Worm (Caenorhabditis elegans) whole organism, L2 larva: ENCODE results near the gene hex-2.

Experiments
- C34F6.9 ChIP-seq: fragments of 150-350 bp; optimal IDR thresholded peaks from 2 replicates; lab custom pipeline; 2014; ENCODE audit warnings: missing biosample characterization, missing genetic modification characterization
- F13H6.1 ChIP-seq: sonication (generic microtip); optimal IDR thresholded peaks from 2 replicates; lab custom pipeline; 2016; ENCODE audit warnings: missing genetic modification characterization, missing compliant biosample characterization
- Y55F3AM.14 ChIP-seq: fragments of 200-800 bp; sonication (Bioruptor generic); optimal IDR thresholded peaks from 2 replicates; lab custom pipeline; 2018; ENCODE audit warnings: mild to moderate bottlenecking, missing genetic modification characterization, missing compliant biosample characterization
- blmp-1 ChIP-seq: sonication (generic microtip); optimal IDR thresholded peaks from 2 replicates; lab custom pipeline; 2017; ENCODE audit warnings: missing genetic modification characterization, mild to moderate bottlenecking, missing compliant biosample characterization, antibody characterized with exemption, moderate library complexity; ENCODE audit not compliant: insufficient read depth
- ceh-16 ChIP-seq: fragments of 150-350 bp; optimal IDR thresholded peaks from 2 replicates; lab custom pipeline; 2014; ENCODE audit warnings: missing biosample characterization, missing genetic modification characterization
- ceh-82 ChIP-seq: fragments of 150-350 bp; optimal IDR thresholded peaks from 2 replicates; lab custom pipeline; 2014; ENCODE audit warnings: missing biosample characterization, missing genetic modification characterization
- crh-2 ChIP-seq: sonication (generic microtip); optimal IDR thresholded peaks from 2 replicates; lab custom pipeline; 2017; ENCODE audit warnings: missing biosample characterization, missing genetic modification characterization
- egl-27 ChIP-seq: sonication (generic microtip); optimal IDR thresholded peaks from 3 replicates; lab custom pipeline; 2017; ENCODE audit warnings: missing biosample characterization, missing genetic modification reagents, missing genetic modification characterization
- fos-1 ChIP-seq: fragments of 150-350 bp; optimal IDR thresholded peaks from 2 replicates; lab custom pipeline; 2014; ENCODE audit warnings: missing biosample characterization, missing genetic modification characterization
- gmeb-1 ChIP-seq: fragments of 150-350 bp; optimal IDR thresholded peaks from 2 replicates; lab custom pipeline; 2014; ENCODE audit warnings: missing biosample characterization, missing genetic modification characterization
- lin-11 ChIP-seq: fragments of 150-350 bp; sonication (generic microtip); optimal IDR thresholded peaks from 2 replicates; lab custom pipeline; 2014; ENCODE audit warnings: missing biosample characterization, missing genetic modification characterization, inconsistent platforms, mixed read lengths
- lin-13 ChIP-seq: fragments of 150-350 bp; optimal IDR thresholded peaks from 2 replicates; lab custom pipeline; 2014; ENCODE audit warnings: missing biosample characterization, missing genetic modification reagents, missing genetic modification characterization
- lin-39 ChIP-seq: fragments of 150-350 bp; optimal IDR thresholded peaks from 2 replicates; lab custom pipeline; 2014; ENCODE audit warnings: missing biosample characterization, missing genetic modification reagents, missing genetic modification characterization
- lsy-2 ChIP-seq, 2 experiments: fragments of 150-350 bp in 1 of 2; sonication (generic microtip) in 1 of 2; optimal IDR thresholded peaks; 2 replicates each; lab custom pipeline; 2014 to 2017; ENCODE audit warnings: missing biosample characterization in 2 of 2, missing genetic modification characterization in 2 of 2
- mab-5 ChIP-seq: fragments of 150-350 bp; optimal IDR thresholded peaks from 2 replicates; lab custom pipeline; 2014; ENCODE audit warnings: missing biosample characterization, missing genetic modification characterization
- nhr-11 ChIP-seq: fragments of 150-350 bp; optimal IDR thresholded peaks from 2 replicates; lab custom pipeline; 2014; ENCODE audit warnings: missing biosample characterization, missing genetic modification characterization
- nhr-129 ChIP-seq: fragments of 150-350 bp; optimal IDR thresholded peaks from 2 replicates; lab custom pipeline; 2014; ENCODE audit warnings: missing biosample characterization, missing genetic modification characterization
- nhr-21 ChIP-seq: fragments of 150-350 bp; optimal IDR thresholded peaks from 2 replicates; lab custom pipeline; 2014; ENCODE audit warnings: missing biosample characterization, missing genetic modification characterization
- nhr-23 ChIP-seq: fragments of 150-350 bp; optimal IDR thresholded peaks from 2 replicates; lab custom pipeline; 2014; ENCODE audit warnings: missing biosample characterization, missing genetic modification reagents, missing genetic modification characterization
- nhr-237 ChIP-seq: fragments of 150-350 bp; optimal IDR thresholded peaks from 2 replicates; lab custom pipeline; 2014; ENCODE audit warnings: missing biosample characterization, missing genetic modification characterization
- nhr-25 ChIP-seq: fragments of 150-350 bp; sonication (generic microtip); optimal IDR thresholded peaks from 3 replicates; lab custom pipeline; 2014; ENCODE audit warnings: missing biosample characterization, missing genetic modification characterization
- nhr-77 ChIP-seq: fragments of 150-350 bp; optimal IDR thresholded peaks from 2 replicates; lab custom pipeline; 2014; ENCODE audit warnings: missing biosample characterization, missing genetic modification characterization
- peb-1 ChIP-seq: fragments of 150-350 bp; optimal IDR thresholded peaks from 2 replicates; lab custom pipeline; 2014; ENCODE audit warnings: missing biosample characterization, missing genetic modification characterization
- sem-4 ChIP-seq: fragments of 150-350 bp; optimal IDR thresholded peaks from 2 replicates; lab custom pipeline; 2014; ENCODE audit warnings: missing biosample characterization, missing genetic modification reagents, missing genetic modification characterization
- skn-1 ChIP-seq: sonication (generic microtip); optimal IDR thresholded peaks from 2 replicates; lab custom pipeline; 2017; ENCODE audit warnings: missing biosample characterization, missing genetic modification characterization
- sma-3 ChIP-seq: sonication (generic microtip); optimal IDR thresholded peaks from 2 replicates; lab custom pipeline; 2016; ENCODE audit warnings: missing genetic modification reagents, missing genetic modification characterization, missing compliant biosample characterization
- sma-9 ChIP-seq, 2 experiments: fragments of 150-350 bp in 1 of 2; sonication (generic microtip) in 1 of 2; optimal IDR thresholded peaks; 2 replicates each; lab custom pipeline; 2014 to 2016; ENCODE audit warnings: missing genetic modification characterization in 2 of 2, mild to moderate bottlenecking in 1 of 2, missing biosample characterization in 1 of 2, missing compliant biosample characterization in 1 of 2, missing genetic modification reagents in 1 of 2, moderate library complexity in 1 of 2
- unc-55 ChIP-seq: fragments of 150-350 bp; sonication (generic microtip); optimal IDR thresholded peaks from 3 replicates; lab custom pipeline; 2014; ENCODE audit warnings: missing biosample characterization, missing genetic modification reagents, missing genetic modification characterization
- unc-62 ChIP-seq: fragments of 150-350 bp; optimal IDR thresholded peaks from 2 replicates; lab custom pipeline; 2014; ENCODE audit warnings: missing biosample characterization, missing genetic modification reagents, missing genetic modification characterization
- ztf-1 ChIP-seq: fragments of 200-800 bp; sonication (Bioruptor generic); conservative IDR thresholded peaks from 2 replicates; pipeline ENCODE4 v1.3.6; 2022; ENCODE audit warnings: missing genetic modification characterization, missing compliant biosample characterization

Gene hex-2

DNA sequence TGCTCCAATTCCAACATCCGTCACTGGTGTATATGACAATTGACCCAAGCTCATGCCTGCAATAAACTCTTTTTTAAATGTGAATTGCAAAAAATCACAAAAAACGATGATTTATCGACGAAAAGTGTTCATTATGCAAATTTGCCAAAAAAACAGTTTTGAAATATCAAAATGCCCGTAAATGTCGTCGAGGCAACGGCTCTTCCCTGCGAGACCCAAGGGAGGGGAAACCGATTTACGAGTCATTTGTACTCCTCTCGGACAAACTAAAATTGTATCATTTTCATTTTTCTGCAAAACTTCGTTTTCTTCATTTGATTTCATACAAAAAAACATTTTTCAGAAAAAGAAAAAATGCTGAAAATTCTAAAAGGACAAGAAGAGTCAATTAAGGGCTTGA is 30.3 kb downstream of the hex-2 start, which contains the start of the genes hmgs-1 and F25B4.4 (continued):
- TF ChIP-seq lsy-2 (tag; optimal IDR thresholded peaks at IDR 0.05; lab: Kevin White, UChicago): peak; percentile 84 to 95
- no peak for TF ChIP-seq nhr-23 (tag; lab: Kevin White, UChicago)
- no peak for TF ChIP-seq nhr-11 (tag; lab: Kevin White, UChicago)
- peak; percentile 91 for TF ChIP-seq lin-13 (GFP tag; lab: Kevin White, UChicago)
- peak; percentile 49 for TF ChIP-seq unc-62 (GFP tag; lab: Kevin White, UChicago)
- peak; percentile 94 for TF ChIP-seq crh-2 (tag; lab: Kevin White, UChicago)
- TF ChIP-seq sma-3 (GFP tag; lab: Kevin White, UChicago): peak; percentile 89
- peak; percentile 34 for TF ChIP-seq Y55F3AM.14 (GFP tag; lab: Kevin White, UChicago)
- peak; percentile 77 for TF ChIP-seq sem-4 (tag; lab: Kevin White, UChicago)
- TF ChIP-seq sma-9 (GFP tag; optimal IDR thresholded peaks at IDR 0.05; lab: Kevin White, UChicago): peak; percentile 95
- no peak for TF ChIP-seq sma-9 (tag; optimal IDR thresholded peaks at IDR 0.05; lab: Kevin White, UChicago)
- peak; percentile 21 for TF ChIP-seq skn-1 (tag; lab: Kevin White, UChicago)
- TF ChIP-seq F13H6.1 (tag; lab: Kevin White, UChicago): peak; percentile 89
- peak; percentile 81 for TF ChIP-seq lin-11 (tag; lab: Kevin White, UChicago)
- no peak for TF ChIP-seq ztf-1
- no peak for TF ChIP-seq peb-1 (tag; lab: Kevin White, UChicago)
- peak; percentile 83 for TF ChIP-seq fos-1 (tag; lab: Kevin White, UChicago)
- peak; percentile 17 for TF ChIP-seq ceh-82 (tag; lab: Kevin White, UChicago)
- TF ChIP-seq nhr-77 (tag; lab: Kevin White, UChicago): peak; percentile 47
- no peak for TF ChIP-seq nhr-237 (tag; lab: Kevin White, UChicago)
- peak; percentile 95 for TF ChIP-seq mab-5 (tag; lab: Kevin White, UChicago)

DNA sequence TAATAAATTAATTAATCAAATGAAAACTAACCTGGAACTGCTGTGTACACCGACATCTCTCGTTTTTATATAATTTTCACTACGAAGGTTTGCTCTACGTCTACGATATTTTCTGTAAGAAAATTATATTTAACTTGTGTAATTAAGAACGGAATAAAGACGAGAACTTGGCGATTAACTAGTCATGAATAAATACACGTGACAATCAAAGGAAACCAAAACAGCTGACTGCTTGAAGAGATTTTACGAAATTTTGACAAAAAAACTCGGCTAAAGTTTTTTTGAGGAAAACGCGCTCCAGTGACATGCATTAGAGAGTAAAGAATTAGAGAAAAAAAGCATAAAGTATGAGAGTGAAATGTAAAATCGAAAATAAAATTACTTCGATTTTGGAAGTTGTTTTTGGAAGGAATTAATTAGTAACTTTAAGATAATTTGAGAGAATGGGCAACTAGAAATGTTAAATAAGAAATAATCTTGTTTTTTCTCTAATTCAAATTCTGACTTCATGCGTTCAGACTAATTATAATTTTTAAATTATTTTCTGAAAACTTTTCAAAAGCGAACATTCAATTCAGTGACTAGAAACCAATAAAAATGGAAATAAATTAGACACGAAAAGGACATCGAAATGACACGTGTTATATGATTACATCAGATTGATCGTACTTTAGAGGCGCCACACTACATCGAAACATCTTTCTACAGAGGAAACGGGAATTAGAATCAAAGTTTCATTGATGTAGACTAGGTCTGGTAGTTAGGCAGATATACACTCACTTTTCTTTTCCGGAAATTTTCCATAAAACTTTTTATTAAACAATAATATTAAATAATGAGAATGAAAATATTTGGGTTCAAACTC is 33.1 kb downstream of the hex-2 start, which contains the start of gene F25B4.7:
F25B4.7 (minus strand) TSS at position 112 of the 865 bp plus-strand sequence.
- TF ChIP-seq ceh-16 (tag; lab: Kevin White, UChicago): no peak
- TF ChIP-seq ceh-82 (tag; lab: Kevin White, UChicago): no peak
- TF ChIP-seq nhr-25 (tag; lab: Kevin White, UChicago): peak; percentile 33
- TF ChIP-seq nhr-21 (tag; lab: Kevin White, UChicago): peak; percentile 41
- peak; percentile 68 for TF ChIP-seq C34F6.9 (tag; lab: Kevin White, UChicago)
- TF ChIP-seq lsy-2 (tag; optimal IDR thresholded peaks at IDR 0.05; lab: Kevin White, UChicago): peak in 1 of 2 experiments; percentile 41
- peak; percentile 74 for TF ChIP-seq sma-9 (GFP tag; optimal IDR thresholded peaks at IDR 0.05; lab: Kevin White, UChicago)
- TF ChIP-seq sma-9 (tag; optimal IDR thresholded peaks at IDR 0.05; lab: Kevin White, UChicago): no peak
- TF ChIP-seq nhr-129 (tag; lab: Kevin White, UChicago): peak; percentile 82
- TF ChIP-seq unc-55: peak; percentile 64
- no peak for TF ChIP-seq sma-3 (GFP tag; lab: Kevin White, UChicago)
- peak; percentile 40 for TF ChIP-seq fos-1 (tag; lab: Kevin White, UChicago)
- TF ChIP-seq crh-2 (tag; lab: Kevin White, UChicago): peak; percentile 67

DNA sequence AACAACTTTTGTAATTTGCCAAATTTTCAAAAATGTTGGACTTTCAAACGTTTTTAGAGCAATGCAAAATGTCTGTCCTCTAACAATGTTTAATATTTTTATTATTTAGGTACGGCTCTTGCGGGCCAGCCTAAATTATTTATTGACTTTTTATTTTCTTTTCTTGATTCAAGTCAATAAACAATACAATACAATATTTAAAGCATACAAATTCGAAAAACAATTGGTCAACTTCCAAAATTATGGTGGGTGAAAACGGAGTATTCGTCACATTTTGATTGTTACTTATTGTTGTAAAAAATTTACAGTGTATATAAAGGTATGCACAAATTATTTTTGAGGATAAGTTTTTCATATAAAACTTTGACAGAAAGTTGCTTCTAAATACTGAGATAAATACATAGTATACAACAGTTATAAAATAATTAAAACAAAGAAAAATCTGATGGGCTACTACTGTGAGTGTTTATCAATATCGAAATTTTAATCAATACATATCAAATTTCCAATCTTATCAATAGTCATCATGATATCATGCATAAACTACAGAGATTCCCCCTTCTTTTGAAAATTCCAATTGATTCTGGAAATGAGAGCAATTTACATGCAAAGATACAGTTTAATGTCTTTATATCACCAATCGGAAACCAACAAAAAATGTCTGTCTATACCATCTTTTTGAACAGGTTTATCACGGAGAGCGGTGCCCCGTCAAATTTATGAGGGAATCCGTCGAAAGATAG is 37.6 kb downstream of the hex-2 start, which contains the start of gene F25B4.8:
F25B4.8 (minus strand) TSS at position 51 of the 743 bp plus-strand sequence.
- TF ChIP-seq egl-27 (tag; lab: Kevin White, UChicago) (no peak), fos-1 (tag; lab: Kevin White, UChicago) (peak; percentile 5), skn-1 (tag; lab: Kevin White, UChicago) (no peak), lin-39 (tag; lab: Kevin White, UChicago) (no peak)

DNA sequence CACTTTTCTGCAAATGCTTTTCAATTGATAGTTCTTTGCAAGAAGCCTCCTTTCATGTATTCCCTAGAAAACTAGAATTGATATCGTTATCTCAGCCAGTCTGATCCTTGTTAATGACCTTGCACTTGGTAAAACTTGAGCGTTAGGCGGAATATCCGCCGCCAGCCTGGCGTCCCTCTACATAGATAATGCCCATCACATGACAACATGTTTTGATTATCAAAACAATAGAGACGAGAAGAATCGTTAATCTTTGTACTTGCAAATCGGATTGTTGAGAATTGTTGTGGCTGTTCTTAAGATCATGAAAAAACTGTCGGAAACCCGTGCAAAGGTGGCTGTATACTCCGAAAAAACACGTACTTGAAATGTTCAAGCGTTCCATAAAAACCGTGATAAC is 39.3 kb downstream of the hex-2 start:
- TF ChIP-seq Y55F3AM.14 (GFP tag; lab: Kevin White, UChicago): no peak
- TF ChIP-seq skn-1 (tag; lab: Kevin White, UChicago): no peak
- TF ChIP-seq nhr-129 (tag; lab: Kevin White, UChicago): peak; percentile 26
- peak; percentile 48 for TF ChIP-seq nhr-25 (tag; lab: Kevin White, UChicago)
- peak; percentile 38 for TF ChIP-seq sma-3 (GFP tag; lab: Kevin White, UChicago)
- TF ChIP-seq fos-1 (tag; lab: Kevin White, UChicago): no peak
- no peak for TF ChIP-seq lin-39 (tag; lab: Kevin White, UChicago)
- no peak for TF ChIP-seq blmp-1
- no peak for TF ChIP-seq mab-5 (tag; lab: Kevin White, UChicago)
- peak; percentile 22 for TF ChIP-seq gmeb-1 (tag; lab: Kevin White, UChicago)
- peak; percentile 46 for TF ChIP-seq sma-9 (GFP tag; optimal IDR thresholded peaks at IDR 0.05; lab: Kevin White, UChicago)
- no peak for TF ChIP-seq sma-9 (tag; optimal IDR thresholded peaks at IDR 0.05; lab: Kevin White, UChicago)
- TF ChIP-seq nhr-21 (tag; lab: Kevin White, UChicago): peak; percentile 78
- TF ChIP-seq, all 48 proteins: peak for 6
